Fruit fly (Drosophila melanogaster) ovary, adult (tissue): ENCODE data around the gene Col4a1.
A peak's percentile ranks its signal among the peaks of the same experiment; 100 is the strongest.

ENCODE experiments used
- CG17801 ChIP-seq: fragments of 200-800 bp; optimal IDR thresholded peaks from 2 replicates; lab custom pipeline; 2019; ENCODE audit warnings: missing biosample characterization, mild to moderate bottlenecking, missing genetic modification characterization, moderate library complexity; ENCODE audit not compliant: partially characterized antibody

Col4a1 gene

dm6 chr2L:5029049-5029808 is at the start of gene Col4a1:
Gene Col4a1 (plus strand): TSS chr2L:5029609.
- no peak for TF ChIP-seq CG17801

dm6 chr2L:4981278-4981966 is 48.0 kb upstream of the Col4a1 start, which contains the start of the genes CG8892 and CG34126:
Gene CG8892 (minus strand): TSS chr2L:4981592.
Gene CG34126 (plus strand): TSS chr2L:4981614.
- peak; percentile 96 for TF ChIP-seq CG17801

dm6 chr2L:4982098-4982646 is 47.2 kb upstream of the Col4a1 start:
- TF ChIP-seq CG17801 = no peak

- TF ChIP-seq CG17801 = no peak
Observed at dm6 chr2L:4995010-4995836, 34.2 kb upstream of the Col4a1 start.

- no peak for TF ChIP-seq CG17801
Observed at dm6 chr2L:4995837-4996136, 33.6 kb upstream of the Col4a1 start.

dm6 chr2L:4996283-4996922 is 33.0 kb upstream of the Col4a1 start:
- no peak for TF ChIP-seq CG17801

dm6 chr2L:4997401-4998259 is 31.8 kb upstream of the Col4a1 start:
- TF ChIP-seq CG17801 = peak; percentile 93

dm6 chr2L:4998260-4998560 is 31.2 kb upstream of the Col4a1 start:
- no peak for TF ChIP-seq CG17801

- no peak for TF ChIP-seq CG17801
Observed at dm6 chr2L:4998571-4999191, 30.7 kb upstream of the Col4a1 start.

- TF ChIP-seq CG17801 = peak; percentile 77
Observed at dm6 chr2L:4999389-5000032, 29.9 kb upstream of the Col4a1 start.

dm6 chr2L:5000287-5000871 is 29.0 kb upstream of the Col4a1 start:
- TF ChIP-seq CG17801 = peak; percentile 77

- TF ChIP-seq CG17801 = no peak
Observed at dm6 chr2L:5000919-5001581, 28.4 kb upstream of the Col4a1 start.

- TF ChIP-seq CG17801 = no peak
Observed at dm6 chr2L:5001582-5001929, 27.9 kb upstream of the Col4a1 start.

dm6 chr2L:5002031-5002430 is 27.4 kb upstream of the Col4a1 start:
- TF ChIP-seq CG17801 = no peak
